Worm (Caenorhabditis elegans) whole organism, L4 larva: ENCODE results near the gene rga-9.

Experiments used
- R02D3.7 ChIP-seq: fragments of 150-350 bp; sonication (generic microtip); optimal IDR thresholded peaks from 3 replicates; lab custom pipeline; 2014; ENCODE audit warnings: missing biosample characterization, missing genetic modification characterization
- daf-16 ChIP-seq, 3 experiments: sonication (generic microtip); optimal IDR thresholded peaks; 2 replicates each; lab custom pipeline; 2016 to 2017; ENCODE audit warnings: missing genetic modification characterization in 3 of 3, missing genetic modification reagents in 3 of 3, mild to moderate bottlenecking in 2 of 3, missing compliant biosample characterization in 2 of 3, missing biosample characterization in 1 of 3, moderate library complexity in 1 of 3
- dpl-1 ChIP-seq: fragments of 150-350 bp; optimal IDR thresholded peaks from 2 replicates; lab custom pipeline; 2014; ENCODE audit warnings: missing biosample characterization, missing genetic modification reagents, missing genetic modification characterization
- nhr-237 ChIP-seq: sonication (generic microtip); optimal IDR thresholded peaks from 2 replicates; lab custom pipeline; 2017; ENCODE audit warnings: missing biosample characterization, missing genetic modification characterization
- nhr-28 ChIP-seq: fragments of 150-350 bp; optimal IDR thresholded peaks from 2 replicates; lab custom pipeline; 2014; ENCODE audit warnings: missing biosample characterization, missing genetic modification characterization
- pha-4 ChIP-seq, 2 experiments: fragments of 150-350 bp in 1 of 2; fragments of 200-800 bp in 1 of 2; sonication (Bioruptor generic) in 1 of 2; IDR thresholded peaks in 1 of 2; optimal IDR thresholded peaks in 1 of 2; 2 replicates each; pipeline versions ENCODE4 v1.3.6 to Lab custom; 2014 to 2022; ENCODE audit warnings: missing genetic modification characterization in 2 of 2, missing genetic modification reagents in 2 of 2, missing biosample characterization in 1 of 2, missing compliant biosample characterization in 1 of 2
- pqm-1 ChIP-seq: sonication (generic microtip); optimal IDR thresholded peaks from 2 replicates; lab custom pipeline; 2017; ENCODE audit warnings: missing biosample characterization, missing genetic modification characterization
- zfp-3 ChIP-seq: fragments of 200-800 bp; sonication (Bioruptor generic); conservative IDR thresholded peaks from 2 replicates; pipeline ENCODE4 v1.3.6; 2022; ENCODE audit warnings: missing genetic modification reagents, missing genetic modification characterization, missing compliant biosample characterization

- TF ChIP-seq zfp-3 (GFP tag; lab: Robert Waterston, UW): no peak
- no peak for TF ChIP-seq dpl-1 (GFP tag; lab: Kevin White, UChicago)
- TF ChIP-seq daf-16 (GFP tag; optimal IDR thresholded peaks at IDR 0.05; lab: Kevin White, UChicago): no peak
- TF ChIP-seq daf-16 (tag; optimal IDR thresholded peaks at IDR 0.05; lab: Kevin White, UChicago): no peak
- TF ChIP-seq pqm-1 (tag; lab: Kevin White, UChicago): no peak
- TF ChIP-seq R02D3.7: no peak
- TF ChIP-seq nhr-28 (tag; lab: Kevin White, UChicago): no peak
- no peak for TF ChIP-seq nhr-237 (tag; lab: Kevin White, UChicago)
- TF ChIP-seq pha-4 (GFP tag; IDR thresholded peaks at IDR 0.05; lab: Robert Waterston, UW): no peak
- TF ChIP-seq pha-4 (tag; optimal IDR thresholded peaks at IDR 0.05; lab: Kevin White, UChicago): no peak
These were observed 14.0 kb upstream of the rga-9 start for ce11 chrII:15253980-15254493.
